Worm (Caenorhabditis elegans) whole organism, L3 larva: ENCODE data around the gene sdz-13.

Source experiments
- R02D3.7 ChIP-seq: fragments of 150-350 bp; optimal IDR thresholded peaks from 2 replicates; lab custom pipeline; 2014; ENCODE audit warnings: missing biosample characterization, missing genetic modification characterization
- aly-2 ChIP-seq: fragments of 150-350 bp; optimal IDR thresholded peaks from 2 replicates; lab custom pipeline; 2014; ENCODE audit warnings: missing biosample characterization, missing genetic modification characterization
- ama-1 ChIP-seq: fragments of 150-350 bp; optimal IDR thresholded peaks from 2 replicates; lab custom pipeline; 2018
- ceh-16 ChIP-seq: sonication (generic microtip); optimal IDR thresholded peaks from 2 replicates; lab custom pipeline; 2017; ENCODE audit warnings: missing biosample characterization, missing genetic modification characterization
- ceh-28 ChIP-seq: fragments of 150-350 bp; optimal IDR thresholded peaks from 2 replicates; lab custom pipeline; 2014; ENCODE audit warnings: missing biosample characterization, missing genetic modification reagents, missing genetic modification characterization
- ceh-9 ChIP-seq: sonication (generic microtip); optimal IDR thresholded peaks from 2 replicates; lab custom pipeline; 2018; ENCODE audit warnings: missing biosample characterization, missing genetic modification characterization
- elt-2 ChIP-seq: sonication (generic microtip); optimal IDR thresholded peaks from 2 replicates; lab custom pipeline; 2016; ENCODE audit warnings: missing genetic modification reagents, mild to moderate bottlenecking, missing genetic modification characterization, missing compliant biosample characterization
- elt-3 ChIP-seq, 3 experiments: fragments of 150-350 bp in 1 of 3; sonication (generic microtip) in 2 of 3; optimal IDR thresholded peaks; 2 replicates in 2 of 3; 4 replicates in 1 of 3; lab custom pipeline; 2014 to 2017; ENCODE audit warnings: missing biosample characterization in 3 of 3, missing genetic modification characterization in 3 of 3
- eor-1 ChIP-seq, 2 experiments: fragments of 150-350 bp; optimal IDR thresholded peaks; 2 replicates each; lab custom pipeline; 2014 to 2018; ENCODE audit warnings: missing biosample characterization in 2 of 2, missing genetic modification characterization in 2 of 2
- fkh-10 ChIP-seq: sonication (generic microtip); optimal IDR thresholded peaks from 2 replicates; lab custom pipeline; 2017; ENCODE audit warnings: missing biosample characterization, missing genetic modification reagents, missing genetic modification characterization
- fkh-2 ChIP-seq: fragments of 150-350 bp; optimal IDR thresholded peaks from 2 replicates; lab custom pipeline; 2014; ENCODE audit warnings: missing biosample characterization, missing genetic modification reagents, missing genetic modification characterization
- fos-1 ChIP-seq: fragments of 150-350 bp; optimal IDR thresholded peaks from 2 replicates; lab custom pipeline; 2014; ENCODE audit warnings: missing biosample characterization, missing genetic modification characterization
- hmg-11 ChIP-seq: sonication (generic microtip); optimal IDR thresholded peaks from 2 replicates; lab custom pipeline; 2016; ENCODE audit warnings: missing genetic modification characterization, missing compliant biosample characterization
- jun-1 ChIP-seq: fragments of 150-350 bp; optimal IDR thresholded peaks from 2 replicates; lab custom pipeline; 2014; ENCODE audit warnings: missing biosample characterization, missing genetic modification reagents, missing genetic modification characterization
- lin-15B ChIP-seq: fragments of 150-350 bp; optimal IDR thresholded peaks from 2 replicates; lab custom pipeline; 2014; ENCODE audit warnings: missing biosample characterization, missing genetic modification characterization
- mdl-1 ChIP-seq: fragments of 150-350 bp; optimal IDR thresholded peaks from 2 replicates; lab custom pipeline; 2014; ENCODE audit warnings: missing biosample characterization, missing genetic modification characterization
- nfya-1 ChIP-seq: sonication (generic microtip); optimal IDR thresholded peaks from 2 replicates; lab custom pipeline; 2017; ENCODE audit warnings: missing genetic modification characterization, mild to moderate bottlenecking, missing compliant biosample characterization, antibody characterized with exemption, moderate library complexity; ENCODE audit not compliant: insufficient read depth
- nhr-23 ChIP-seq: fragments of 150-350 bp; optimal IDR thresholded peaks from 2 replicates; lab custom pipeline; 2014; ENCODE audit warnings: missing biosample characterization, missing genetic modification reagents, missing genetic modification characterization
- nhr-25 ChIP-seq: sonication (generic microtip); optimal IDR thresholded peaks from 2 replicates; lab custom pipeline; 2017; ENCODE audit warnings: missing biosample characterization, missing genetic modification characterization
- nhr-28 ChIP-seq: fragments of 150-350 bp; optimal IDR thresholded peaks from 2 replicates; lab custom pipeline; 2014; ENCODE audit warnings: missing biosample characterization, missing genetic modification characterization
- nhr-67 ChIP-seq: fragments of 150-350 bp; optimal IDR thresholded peaks from 2 replicates; lab custom pipeline; 2014; ENCODE audit warnings: missing biosample characterization, missing genetic modification characterization
- nhr-76 ChIP-seq: fragments of 150-350 bp; sonication (generic microtip); optimal IDR thresholded peaks from 5 replicates; lab custom pipeline; 2014; ENCODE audit warnings: missing biosample characterization, missing genetic modification characterization
- nhr-77 ChIP-seq: fragments of 150-350 bp; optimal IDR thresholded peaks from 2 replicates; lab custom pipeline; 2014; ENCODE audit warnings: missing biosample characterization, missing genetic modification characterization
- pha-4 ChIP-seq: fragments of 150-350 bp; optimal IDR thresholded peaks from 2 replicates; lab custom pipeline; 2014; ENCODE audit warnings: missing biosample characterization, missing genetic modification reagents, missing genetic modification characterization
- sea-2 ChIP-seq: fragments of 150-350 bp; sonication (generic microtip); optimal IDR thresholded peaks from 4 replicates; lab custom pipeline; 2014; ENCODE audit warnings: missing biosample characterization, missing genetic modification reagents, missing genetic modification characterization
- snpc-4 ChIP-seq: fragments of 150-350 bp; optimal IDR thresholded peaks from 2 replicates; lab custom pipeline; 2014; ENCODE audit warnings: missing biosample characterization, missing genetic modification characterization
- tbx-2 ChIP-seq: sonication (generic microtip); optimal IDR thresholded peaks from 2 replicates; lab custom pipeline; 2016; ENCODE audit warnings: mild to moderate bottlenecking, missing genetic modification characterization, missing compliant biosample characterization
- zag-1 ChIP-seq: fragments of 150-350 bp; optimal IDR thresholded peaks from 2 replicates; lab custom pipeline; 2014; ENCODE audit warnings: missing biosample characterization, missing genetic modification characterization
- ztf-11 ChIP-seq: fragments of 150-350 bp; optimal IDR thresholded peaks from 2 replicates; lab custom pipeline; 2014; ENCODE audit warnings: missing biosample characterization, missing genetic modification characterization

Gene sdz-13

DNA sequence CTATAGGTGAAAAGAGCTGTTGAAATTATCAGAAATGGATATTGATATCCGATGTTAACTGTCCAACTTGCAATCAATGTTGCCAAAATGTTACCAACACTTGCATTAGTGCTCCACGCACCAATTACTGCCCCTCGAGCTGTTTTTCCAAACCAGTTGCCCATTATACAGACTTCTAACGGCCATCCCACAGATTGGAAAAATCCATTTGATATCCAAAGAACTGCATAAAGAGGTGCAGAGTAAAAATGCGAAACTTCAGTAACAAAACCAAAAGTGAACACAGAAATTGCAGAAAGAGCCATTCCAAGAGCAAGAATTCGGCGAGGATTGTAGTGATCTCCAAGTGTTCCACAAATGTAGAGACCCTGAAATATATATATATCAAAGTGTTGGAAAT lies 25.4 kb downstream of the sdz-13 start:
- TF ChIP-seq eor-1 (tag; optimal IDR thresholded peaks at IDR 0.05; lab: Kevin White, UChicago), result no peak
- no peak for TF ChIP-seq nhr-25 (tag; lab: Kevin White, UChicago)
- TF ChIP-seq tbx-2 (tag; lab: Kevin White, UChicago), result no peak

DNA sequence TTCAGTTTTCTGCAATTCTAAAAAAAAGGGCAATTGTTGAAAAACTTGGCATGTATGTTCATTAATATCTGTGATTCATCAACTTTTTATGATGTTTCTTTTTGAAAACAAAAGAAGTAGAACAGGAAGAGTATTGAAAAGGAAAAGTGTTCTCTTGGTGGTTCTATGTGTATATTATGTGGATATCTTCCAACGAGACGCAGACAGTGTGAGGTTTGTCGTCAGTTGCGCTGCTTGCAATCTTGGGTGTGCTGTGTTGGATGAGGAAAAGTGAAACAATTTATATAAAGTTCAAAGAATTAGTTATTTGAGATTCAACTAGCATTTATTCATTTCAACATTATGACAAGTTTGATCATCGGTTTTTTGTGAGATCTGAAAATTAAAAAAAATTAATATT lies 27.0 kb downstream of the sdz-13 start:
- TF ChIP-seq elt-3 (tag; optimal IDR thresholded peaks at IDR 0.05; lab: Kevin White, UChicago), result no peak
- TF ChIP-seq fos-1 (tag; lab: Kevin White, UChicago), result no peak
- TF ChIP-seq nfya-1 (tag; lab: Kevin White, UChicago), result peak; percentile 37
- TF ChIP-seq nhr-25 (tag; lab: Kevin White, UChicago), result peak; percentile 31
- peak; percentile 53 for TF ChIP-seq pha-4 (tag; lab: Kevin White, UChicago)
- peak; percentile 7 for TF ChIP-seq hmg-11 (tag; lab: Kevin White, UChicago)
- TF ChIP-seq nhr-23 (tag; lab: Kevin White, UChicago), result peak; percentile 14

DNA sequence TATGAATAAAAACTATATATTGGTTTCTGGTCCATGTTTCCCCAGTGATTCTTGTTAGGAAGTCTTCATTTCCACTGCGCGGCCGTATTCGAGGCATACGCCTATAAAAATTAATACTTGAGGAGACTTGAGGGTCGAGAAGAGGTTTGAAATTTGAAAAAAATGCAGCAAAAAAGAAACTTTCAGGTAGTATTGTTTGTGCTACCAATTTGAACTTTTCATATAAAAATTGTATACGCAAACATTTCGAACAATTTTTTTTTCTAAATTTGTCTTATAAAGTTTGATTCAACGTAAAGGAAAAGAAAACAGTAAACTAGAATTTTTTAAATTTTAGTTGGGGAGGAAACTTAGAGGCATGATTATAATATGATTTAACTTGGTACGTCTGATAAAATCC lies 27.6 kb downstream of the sdz-13 start, which contains the start of gene T11G6.4:
Gene T11G6.4, minus strand, starts transcription at position 101 of the 400 bp plus-strand sequence.
- no peak for TF ChIP-seq nhr-28 (tag; lab: Kevin White, UChicago)
- TF ChIP-seq elt-3 (tag; optimal IDR thresholded peaks at IDR 0.05; lab: Kevin White, UChicago), result no peak
- TF ChIP-seq ceh-16 (tag; lab: Kevin White, UChicago), result no peak
- TF ChIP-seq fos-1 (tag; lab: Kevin White, UChicago), result no peak
- TF ChIP-seq nhr-76, result no peak
- TF ChIP-seq jun-1, result no peak
- TF ChIP-seq nhr-77, result no peak
- no peak for TF ChIP-seq R02D3.7 (tag; lab: Kevin White, UChicago)
- no peak for TF ChIP-seq nhr-67 (tag; lab: Kevin White, UChicago)
- no peak for TF ChIP-seq nfya-1 (tag; lab: Kevin White, UChicago)
- no peak for TF ChIP-seq snpc-4 (tag; lab: Kevin White, UChicago)
- no peak for TF ChIP-seq elt-2 (tag; lab: Kevin White, UChicago)
- no peak for TF ChIP-seq zag-1 (tag; lab: Kevin White, UChicago)

DNA sequence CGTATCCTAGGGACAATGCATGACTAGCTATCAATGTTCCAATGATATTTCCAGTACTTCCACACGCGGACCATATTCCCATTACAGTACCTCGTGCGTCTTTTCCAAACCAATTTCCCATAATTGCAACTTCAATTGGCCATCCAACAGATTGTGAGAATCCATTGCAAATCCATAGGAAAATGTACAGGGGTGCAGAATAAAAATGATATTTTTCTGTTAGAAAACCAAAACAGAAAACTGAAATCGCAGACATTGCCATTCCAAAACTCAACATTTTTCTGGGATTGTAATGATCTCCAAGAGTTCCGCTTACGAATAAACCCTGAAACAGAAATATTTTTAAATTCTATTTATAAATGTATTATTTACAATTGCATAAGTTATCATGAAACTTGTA lies 28.3 kb downstream of the sdz-13 start:
- no peak for TF ChIP-seq ceh-28
- TF ChIP-seq sea-2 (GFP tag; lab: Kevin White, UChicago), result no peak
- TF ChIP-seq, all 47 proteins: peak for 0

DNA sequence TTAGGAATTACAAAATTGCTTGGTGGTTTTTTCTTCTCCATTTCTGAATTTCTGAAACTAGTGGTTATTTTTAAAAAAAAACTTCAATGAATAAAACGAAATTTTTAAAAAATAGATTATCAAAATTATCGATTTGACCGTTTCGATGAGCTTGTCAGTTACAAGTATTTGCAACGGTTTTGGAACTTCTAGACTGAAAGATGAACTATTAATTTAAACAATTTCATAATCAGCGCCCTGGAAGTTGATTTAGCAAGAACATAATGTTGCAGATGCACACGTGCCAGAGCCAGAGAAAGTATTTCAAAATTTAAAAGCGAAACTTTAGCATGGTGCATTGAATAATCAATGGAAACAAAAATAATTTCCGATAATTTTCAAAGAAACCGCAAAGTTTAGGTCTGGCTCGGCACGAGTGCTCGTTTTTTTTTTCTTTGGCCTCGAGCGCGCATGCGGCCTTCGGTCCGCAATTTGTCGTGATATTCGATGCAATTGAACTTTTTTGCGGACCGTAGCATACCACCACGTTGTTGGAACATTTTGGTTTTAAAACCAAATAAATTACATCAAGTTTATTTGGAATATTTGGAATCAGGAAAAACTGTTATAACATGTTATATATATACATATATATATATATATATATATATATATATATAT lies 36.6 kb downstream of the sdz-13 start, which contains the start of gene T11G6.5:
Gene T11G6.5, minus strand, starts transcription at position 51 of the 660 bp plus-strand sequence.
- TF ChIP-seq elt-2 (tag; lab: Kevin White, UChicago) (peak; percentile 3), ztf-11 (tag; lab: Kevin White, UChicago) (no peak), hmg-11 (tag; lab: Kevin White, UChicago) (peak; percentile 46), fkh-10 (GFP tag; lab: Kevin White, UChicago) (no peak), lin-15B (peak; percentile 33), pha-4 (tag; lab: Kevin White, UChicago) (peak; percentile 66), ceh-9 (tag; lab: Kevin White, UChicago) (no peak), nfya-1 (tag; lab: Kevin White, UChicago) (peak; percentile 67), jun-1 (no peak)

DNA sequence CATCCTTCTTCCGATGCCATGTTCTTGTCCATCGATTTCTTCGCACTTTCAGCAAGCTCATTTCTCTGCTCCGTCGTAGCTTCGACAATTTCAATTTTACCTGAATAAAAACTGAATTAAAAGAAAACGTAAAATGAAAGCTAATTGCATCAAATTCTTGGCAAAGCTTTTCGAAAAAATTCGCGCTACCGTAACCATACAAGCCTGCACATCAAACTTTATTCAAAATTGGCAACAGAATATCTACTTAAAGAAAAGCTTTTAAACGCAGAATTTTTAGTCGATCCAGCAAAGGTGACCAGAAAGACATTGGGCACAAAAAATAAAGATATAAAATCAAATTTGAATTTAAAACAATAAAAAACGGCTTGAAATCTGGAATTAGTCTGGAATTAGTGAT lies 37.2 kb downstream of the sdz-13 start:
- TF ChIP-seq nhr-23 (tag; lab: Kevin White, UChicago) (no peak), mdl-1 (no peak), fos-1 (tag; lab: Kevin White, UChicago) (no peak), ceh-9 (tag; lab: Kevin White, UChicago) (no peak), ama-1 (lab: Kevin White, UChicago) (no peak), ceh-16 (tag; lab: Kevin White, UChicago) (no peak), fkh-2 (tag; lab: Kevin White, UChicago) (no peak), aly-2 (tag; lab: Kevin White, UChicago) (no peak)
